Worm (Caenorhabditis elegans): ENCODE results near the gene fbxa-165.

Gene fbxa-165

DNA sequence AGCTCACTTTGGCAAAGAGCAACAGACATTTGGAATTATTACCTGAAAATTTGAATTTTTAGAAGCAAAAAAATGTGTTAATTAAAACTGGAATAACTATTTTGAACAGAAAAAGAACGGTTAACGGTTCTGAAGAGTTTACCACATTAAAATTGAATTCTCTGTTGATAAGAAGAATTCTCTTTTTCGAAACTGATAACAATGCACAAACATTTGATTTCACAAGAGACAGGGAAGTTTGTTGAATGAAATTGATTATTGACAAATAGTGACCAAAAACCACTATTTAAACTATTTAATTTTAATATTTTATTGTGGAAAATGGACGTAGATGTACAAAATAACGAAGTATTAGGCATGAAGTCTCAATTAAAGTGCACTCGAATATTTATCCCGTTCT is 8.7 kb downstream of the fbxa-165 start:
- TF ChIP-seq K11D2.4 (GFP tag; IDR thresholded peaks at IDR 0.05) (no peak), nhr-80 (tag; optimal IDR thresholded peaks at IDR 0.05) (peak; percentile 40), somi-1 (GFP tag; optimal IDR thresholded peaks at IDR 0.05) (no peak)

- TF ChIP-seq lag-1 (GFP tag; IDR thresholded peaks at IDR 0.05) = no peak
- TF ChIP-seq madf-10 (tag; optimal IDR thresholded peaks at IDR 0.05) = no peak
- no peak for TF ChIP-seq ztf-6 (GFP tag; IDR thresholded peaks at IDR 0.05)
- no peak for TF ChIP-seq T07F8.4 (tag; optimal IDR thresholded peaks at IDR 0.05)
- no peak for TF ChIP-seq lin-54 (GFP tag; optimal IDR thresholded peaks at IDR 0.05)
Observed at ce11 chrII:1606079-1606478, 10.2 kb downstream of the fbxa-165 start, which contains the start of gene bath-33. Gene bath-33, minus strand, starts transcription at chrII:1606179.

DNA sequence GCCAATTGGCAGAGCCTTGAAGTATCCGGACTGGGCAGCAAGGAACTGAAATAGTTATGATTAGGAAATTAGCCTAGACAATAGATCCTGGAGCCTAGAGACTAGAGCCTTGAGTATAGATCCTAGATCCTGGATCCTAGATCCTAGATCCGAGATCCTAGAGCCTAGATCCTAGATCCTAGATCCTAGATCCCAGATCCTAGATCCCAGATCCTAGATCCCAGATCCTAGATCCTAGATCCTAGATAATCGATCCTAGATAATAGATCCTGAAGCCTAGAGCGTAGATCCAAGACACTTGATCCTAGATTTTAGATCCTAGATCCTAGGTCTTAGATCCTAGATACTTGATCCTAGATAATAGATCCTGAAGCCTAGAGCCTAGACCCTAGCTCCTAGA is 11.3 kb downstream of the fbxa-165 start:
- TF ChIP-seq aptf-3 (GFP tag; IDR thresholded peaks at IDR 0.05) = no peak
- no peak for TF ChIP-seq attf-3 (GFP tag; conservative IDR thresholded peaks at IDR 0.05)
- no peak for TF ChIP-seq F52B5.7 (tag; optimal IDR thresholded peaks at IDR 0.05)
- no peak for TF ChIP-seq athp-1 (tag; optimal IDR thresholded peaks at IDR 0.05)
- TF ChIP-seq ztf-6 (GFP tag; IDR thresholded peaks at IDR 0.05) = no peak
- TF ChIP-seq attf-5 (GFP tag; optimal IDR thresholded peaks at IDR 0.05) = no peak
- TF ChIP-seq sdz-38 (tag; optimal IDR thresholded peaks at IDR 0.05) = no peak
- TF ChIP-seq K11D2.4 (GFP tag; IDR thresholded peaks at IDR 0.05) = no peak
- no peak for TF ChIP-seq fkh-3 (tag; optimal IDR thresholded peaks at IDR 0.05)
- no peak for TF ChIP-seq B0336.3 (GFP tag; IDR thresholded peaks at IDR 0.05)
- no peak for TF ChIP-seq ceh-91 (GFP tag; IDR thresholded peaks at IDR 0.05)
- no peak for TF ChIP-seq akir-1 (GFP tag; optimal IDR thresholded peaks at IDR 0.05)
- TF ChIP-seq snpc-1.3 (tag; optimal IDR thresholded peaks at IDR 0.05; ENCODE audit: insufficient read depth) = no peak
- no peak for TF ChIP-seq zim-3 (tag; optimal IDR thresholded peaks at IDR 0.05)
- no peak for TF ChIP-seq mcd-1 (GFP tag; IDR thresholded peaks at IDR 0.05)

- peak; percentile 50; the same call in 1 of the 2 replicates for TF ChIP-seq egrh-3 (GFP tag; IDR thresholded peaks at IDR 0.05)
- peak; percentile 69 for TF ChIP-seq zfh-2 (GFP tag; conservative IDR thresholded peaks at IDR 0.05)
- no peak for TF ChIP-seq attf-3 (GFP tag; conservative IDR thresholded peaks at IDR 0.05)
- TF ChIP-seq aptf-3 (GFP tag; IDR thresholded peaks at IDR 0.05) = no peak
Observed at ce11 chrII:1603049-1603448, 13.2 kb downstream of the fbxa-165 start.

ce11 chrII:1601507-1601906 is 14.8 kb downstream of the fbxa-165 start, which contains the start of gene bath-47:
Gene bath-47, plus strand, starts transcription at chrII:1601811.
- TF ChIP-seq Y53G8AR.9 (GFP tag; conservative IDR thresholded peaks at IDR 0.05) (no peak), F57A8.1 (GFP tag; optimal IDR thresholded peaks at IDR 0.05) (no peak), rpc-1 (optimal IDR thresholded peaks at IDR 0.05) (no peak), rpc-1 (tag; optimal IDR thresholded peaks at IDR 0.05) (no peak), ceh-58 (GFP tag; IDR thresholded peaks at IDR 0.05) (no peak), lin-40 (tag; optimal IDR thresholded peaks at IDR 0.05) (no peak), egl-44 (GFP tag; IDR thresholded peaks at IDR 0.05) (no peak), lag-1 (GFP tag; IDR thresholded peaks at IDR 0.05) (no peak), C17E4.6 (GFP tag; IDR thresholded peaks at IDR 0.05) (no peak), F39B2.1 (GFP tag; IDR thresholded peaks at IDR 0.05) (no peak), mes-4 (tag; optimal IDR thresholded peaks at IDR 0.05) (no peak), F23B12.7 (tag; optimal IDR thresholded peaks at IDR 0.05; ENCODE audit: insufficient read depth) (no peak), T26A5.8 (tag; optimal IDR thresholded peaks at IDR 0.05) (no peak), akir-1 (GFP tag; optimal IDR thresholded peaks at IDR 0.05) (no peak), nhr-27 (tag; optimal IDR thresholded peaks at IDR 0.05) (no peak)

All from whole organism, young adult.